Fruit fly (Drosophila melanogaster): ENCODE measurements around the gene CG34165.

CG34165 gene

DNA sequence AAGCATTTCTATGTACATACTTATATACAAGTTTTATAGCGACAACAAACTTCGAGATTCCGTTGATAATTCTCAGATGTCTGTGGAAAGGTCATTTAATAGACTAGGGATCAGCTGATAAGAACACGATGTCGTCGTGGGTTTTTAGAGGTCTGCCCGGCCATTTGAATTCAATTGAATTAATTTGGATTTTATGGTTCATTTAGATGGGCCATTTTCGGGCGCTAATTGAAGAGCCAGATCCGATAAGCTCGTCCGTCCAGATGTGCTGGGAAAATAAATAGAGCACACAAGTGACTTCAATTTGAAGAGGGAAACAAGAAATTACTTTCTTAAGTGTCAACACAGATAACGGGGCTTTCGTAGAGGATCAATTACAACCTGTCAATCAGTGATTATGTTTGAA lies 39.9 kb upstream of the CG34165 start (continued):
- TF ChIP-seq pros (GFP tag; optimal IDR thresholded peaks at IDR 0.05) (peak; percentile 71), Hr51 (GFP tag; optimal IDR thresholded peaks at IDR 0.05) (no peak), CG3995 (GFP tag; optimal IDR thresholded peaks at IDR 0.05) (no peak), gsb (GFP tag; IDR thresholded peaks at IDR 0.05) (no peak), CG9609 (GFP tag; optimal IDR thresholded peaks at IDR 0.05) (no peak), Ets65A (GFP tag) (no peak), CoRest (tag; optimal IDR thresholded peaks at IDR 0.05) (no peak), sna (GFP tag; IDR thresholded peaks at IDR 0.05; ENCODE audit: partially characterized antibody) (no peak), chif (GFP tag; optimal IDR thresholded peaks at IDR 0.05) (no peak), yki (optimal IDR thresholded peaks at IDR 0.05) (no peak), CG31441 (GFP tag; IDR thresholded peaks at IDR 0.05) (no peak), CG3838 (GFP tag; optimal IDR thresholded peaks at IDR 0.05) (no peak), CG13424 (tag; optimal IDR thresholded peaks at IDR 0.05) (no peak), CG8478 (optimal IDR thresholded peaks at IDR 0.05) (no peak), CG8944 (GFP tag; optimal IDR thresholded peaks at IDR 0.05) (no peak), unpg (GFP tag; optimal IDR thresholded peaks at IDR 0.05) (no peak), kah (GFP tag; optimal IDR thresholded peaks at IDR 0.05) (no peak), CG8388 (GFP tag; optimal IDR thresholded peaks at IDR 0.05) (no peak), sug (tag; optimal IDR thresholded peaks at IDR 0.05) (peak; percentile 36), CG7786 (GFP tag; optimal IDR thresholded peaks at IDR 0.05) (no peak), z (GFP tag; IDR thresholded peaks at IDR 0.05) (no peak), Abd-B (GFP tag; optimal IDR thresholded peaks at IDR 0.05) (peak; percentile 18), CG18476 (GFP tag; optimal IDR thresholded peaks at IDR 0.05) (no peak), CG11560 (tag; IDR thresholded peaks at IDR 0.05) (no peak), dmrt11E (tag; optimal IDR thresholded peaks at IDR 0.05) (peak; percentile 11), schlank (tag; optimal IDR thresholded peaks at IDR 0.05) (no peak), kni (GFP tag; optimal IDR thresholded peaks at IDR 0.05) (peak; percentile 74), CG6791 (GFP tag; IDR thresholded peaks at IDR 0.05; ENCODE audit: partially characterized antibody) (no peak), Dll (GFP tag; IDR thresholded peaks at IDR 0.05; ENCODE audit: partially characterized antibody) (0 out of 4 replicates have a peak, but pooled peaks have one; percentile 10), Hr78 (GFP tag; optimal IDR thresholded peaks at IDR 0.05) (peak in 1 of 2 experiments; percentile 93), CG4282 (GFP tag; optimal IDR thresholded peaks at IDR 0.05) (no peak), HHEX (GFP tag; optimal IDR thresholded peaks at IDR 0.05) (no peak), Doc3 (GFP tag; IDR thresholded peaks at IDR 0.05; ENCODE audit: partially characterized antibody) (no peak), CG10565 (GFP tag; optimal IDR thresholded peaks at IDR 0.05) (no peak), bsh (GFP tag; optimal IDR thresholded peaks at IDR 0.05) (peak in 1 of 2 experiments; percentile 17), CG11093 (GFP tag; IDR thresholded peaks at IDR 0.05) (no peak), Stat92E (GFP tag; optimal IDR thresholded peaks at IDR 0.05) (no peak), sens-2 (GFP tag; IDR thresholded peaks at IDR 0.05) (no peak), trh (GFP tag; optimal IDR thresholded peaks at IDR 0.05) (no peak), mirr (GFP tag; optimal IDR thresholded peaks at IDR 0.05) (peak; percentile 16), Sin3A (optimal IDR thresholded peaks at IDR 0.05) (no peak), CG3726 (GFP tag; IDR thresholded peaks at IDR 0.05) (no peak), CG9817 (tag; optimal IDR thresholded peaks at IDR 0.05) (no peak), CG16813 (GFP tag; IDR thresholded peaks at IDR 0.05; ENCODE audit: partially characterized antibody) (no peak), tio (GFP tag; optimal IDR thresholded peaks at IDR 0.05) (no peak), bcd (GFP tag; optimal IDR thresholded peaks at IDR 0.05) (no peak), sima (GFP tag; optimal IDR thresholded peaks at IDR 0.05) (no peak)

All from whole organism, embryonic.